Worm (Caenorhabditis elegans) whole organism, L2 larva: Measurements from ENCODE around the gene F54D5.2.

Experiments
- R02D3.7 ChIP-seq: fragments of 150-350 bp; optimal IDR thresholded peaks from 2 replicates; lab custom pipeline; 2014; ENCODE audit warnings: missing biosample characterization, missing genetic modification characterization
- fos-1 ChIP-seq: fragments of 150-350 bp; optimal IDR thresholded peaks from 2 replicates; lab custom pipeline; 2014; ENCODE audit warnings: missing biosample characterization, missing genetic modification characterization
- nhr-11 ChIP-seq: fragments of 150-350 bp; optimal IDR thresholded peaks from 2 replicates; lab custom pipeline; 2014; ENCODE audit warnings: missing biosample characterization, missing genetic modification characterization
- nhr-6 ChIP-seq: fragments of 150-350 bp; optimal IDR thresholded peaks from 2 replicates; lab custom pipeline; 2014; ENCODE audit warnings: missing biosample characterization, missing genetic modification characterization
- snpc-4 ChIP-seq: fragments of 150-350 bp; optimal IDR thresholded peaks from 2 replicates; lab custom pipeline; 2014; ENCODE audit warnings: missing biosample characterization, missing genetic modification characterization
- ztf-4 ChIP-seq: fragments of 150-350 bp; optimal IDR thresholded peaks from 2 replicates; lab custom pipeline; 2014; ENCODE audit warnings: missing biosample characterization, missing genetic modification characterization

DNA sequence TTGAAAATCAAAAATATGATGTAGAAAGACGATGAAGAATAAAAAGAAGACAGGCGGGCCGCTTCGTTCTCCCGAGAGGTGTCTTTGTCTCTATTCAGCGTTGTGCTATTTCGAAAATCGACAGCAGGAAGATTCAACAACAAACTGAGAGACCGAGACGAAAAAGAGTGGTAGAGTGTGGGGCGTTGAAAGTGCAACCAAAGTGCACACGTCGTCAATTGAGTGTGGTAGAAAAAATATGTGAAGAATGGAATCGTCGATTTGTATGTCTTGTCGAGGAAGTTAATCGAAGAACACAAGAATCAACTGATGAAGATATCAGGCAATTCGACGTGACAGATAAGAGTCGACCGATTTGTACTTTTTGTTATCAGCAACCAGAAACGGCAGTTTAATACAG, 46.2 kb downstream of the F54D5.2 start:
- no peak for TF ChIP-seq ztf-4 (tag; lab: Kevin White, UChicago)
- TF ChIP-seq nhr-6 (tag; lab: Kevin White, UChicago), result no peak
- TF ChIP-seq snpc-4, result no peak
- TF ChIP-seq nhr-11 (tag; lab: Kevin White, UChicago), result no peak
- TF ChIP-seq fos-1 (tag; lab: Kevin White, UChicago), result peak; percentile 81
- no peak for TF ChIP-seq R02D3.7 (tag; lab: Kevin White, UChicago)
